Fruit fly (Drosophila melanogaster): ENCODE data around the gene CG10561.

CG10561 gene

DNA sequence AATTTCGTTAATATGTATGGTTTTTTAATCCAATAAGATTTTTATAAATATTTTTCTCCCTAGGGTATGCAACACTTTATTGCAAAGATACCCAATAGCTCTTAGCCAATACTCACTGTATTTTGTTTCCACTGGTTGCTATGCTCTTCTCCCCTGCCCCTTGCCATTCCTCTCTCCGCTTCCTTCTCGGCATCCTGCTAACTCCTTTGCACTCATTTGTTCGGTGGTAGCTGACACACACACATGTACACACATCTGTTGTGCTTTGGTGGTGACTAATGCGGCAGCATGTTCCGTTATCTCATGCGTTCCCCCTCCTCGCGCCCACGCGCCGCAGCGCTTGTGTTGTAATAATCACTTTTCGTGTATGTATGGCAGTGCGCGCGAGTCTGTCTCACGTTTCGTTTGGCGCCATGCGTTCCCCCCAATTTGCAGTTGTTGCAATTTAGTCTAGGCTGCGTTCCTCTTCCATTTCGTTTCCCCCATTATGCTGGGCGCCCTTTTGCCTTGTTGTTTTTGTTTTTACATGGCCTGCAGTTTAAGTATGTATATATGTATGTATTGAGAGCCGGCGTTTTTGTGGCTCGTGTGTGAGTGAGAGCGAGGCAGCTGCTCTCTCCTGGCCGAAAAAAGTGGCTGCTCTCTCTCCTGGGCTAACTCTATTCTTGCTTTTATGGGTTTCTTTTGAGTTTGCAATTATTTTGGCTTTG, 20.8 kb downstream of the CG10561 start, which contains the start of gene Polr1D:
Gene Polr1D (minus strand): TSS at position 420 of the 710 bp plus-strand sequence.
- TF ChIP-seq abd-A (tag; optimal IDR thresholded peaks at IDR 0.05) (peak; percentile 94), kay (GFP tag; optimal IDR thresholded peaks at IDR 0.05) (peak; percentile 85), CG8924 (tag; optimal IDR thresholded peaks at IDR 0.05) (peak; percentile 59), CG30403 (GFP tag; optimal IDR thresholded peaks at IDR 0.05) (no peak), MTF-1 (GFP tag; optimal IDR thresholded peaks at IDR 0.05; ENCODE audit: borderline replicate concordance) (no peak), Eip74EF (GFP tag; optimal IDR thresholded peaks at IDR 0.05) (no peak), CG30020 (tag; optimal IDR thresholded peaks at IDR 0.05) (peak; percentile 19), CG31365 (tag; optimal IDR thresholded peaks at IDR 0.05) (no peak), D19A (tag; optimal IDR thresholded peaks at IDR 0.05) (no peak), CG10431 (GFP tag; optimal IDR thresholded peaks at IDR 0.05) (peak; percentile 17), tna (GFP tag; IDR thresholded peaks at IDR 0.05; ENCODE audit: partially characterized antibody) (0 out of 2 replicates have a peak, but pooled peaks have one; percentile 16), sens (GFP tag) (peak; percentile 84), Max (GFP tag; optimal IDR thresholded peaks at IDR 0.05) (no peak), CG2875 (GFP tag; optimal IDR thresholded peaks at IDR 0.05) (no peak), CG15269 (tag; optimal IDR thresholded peaks at IDR 0.05) (peak; percentile 51), Dll (GFP tag; IDR thresholded peaks at IDR 0.05; ENCODE audit: partially characterized antibody) (peak; percentile 45; the same call in 1 of the 4 replicates), CG11456 (GFP tag; IDR thresholded peaks at IDR 0.05) (no peak), CG18599 (GFP tag; optimal IDR thresholded peaks at IDR 0.05) (peak; percentile 17), klu (GFP tag; IDR thresholded peaks at IDR 0.05) (peak; percentile 12; the same call in 1 of the 2 replicates), CG12391 (tag; optimal IDR thresholded peaks at IDR 0.05) (peak; percentile 50), CG11695 (GFP tag; IDR thresholded peaks at IDR 0.05) (no peak), zfh2 (GFP tag; optimal IDR thresholded peaks at IDR 0.05) (no peak), Ets97D (GFP tag; optimal IDR thresholded peaks at IDR 0.05) (no peak), Deaf1 (tag; optimal IDR thresholded peaks at IDR 0.05) (peak; percentile 48), br (optimal IDR thresholded peaks at IDR 0.05) (no peak), oc (tag; optimal IDR thresholded peaks at IDR 0.05) (peak; percentile 52), CG10147 (GFP tag; optimal IDR thresholded peaks at IDR 0.05) (no peak), Antp (GFP tag; optimal IDR thresholded peaks at IDR 0.05) (no peak), crol (GFP tag; IDR thresholded peaks at IDR 0.05) (peak; percentile 97), ci (GFP tag; IDR thresholded peaks at IDR 0.05) (no peak), HLH3B (GFP tag; IDR thresholded peaks at IDR 0.05) (peak; percentile 13; the same call in 1 of the 2 replicates), CG10462 (GFP tag; optimal IDR thresholded peaks at IDR 0.05) (no peak), ash1 (GFP tag; optimal IDR thresholded peaks at IDR 0.05) (peak; percentile 66), so (GFP tag; IDR thresholded peaks at IDR 0.05) (peak; percentile 60; the same call in 1 of the 3 replicates), knrl (GFP tag; IDR thresholded peaks at IDR 0.05; ENCODE audit: partially characterized antibody) (no peak), CG16813 (GFP tag; IDR thresholded peaks at IDR 0.05; ENCODE audit: partially characterized antibody) (no peak), CG11504 (tag; optimal IDR thresholded peaks at IDR 0.05) (peak; percentile 43), pita (GFP tag; optimal IDR thresholded peaks at IDR 0.05) (no peak), seq (GFP tag; IDR thresholded peaks at IDR 0.05) (peak; percentile 62), CG9797 (GFP tag; optimal IDR thresholded peaks at IDR 0.05) (no peak), slbo (GFP tag; IDR thresholded peaks at IDR 0.05) (peak; percentile 25), luna (GFP tag; optimal IDR thresholded peaks at IDR 0.05) (no peak), CG16815 (GFP tag; optimal IDR thresholded peaks at IDR 0.05) (no peak), Hr78 (GFP tag; optimal IDR thresholded peaks at IDR 0.05) (peak in 1 of 2 experiments; percentile 73), PHDP (tag; optimal IDR thresholded peaks at IDR 0.05) (peak; percentile 14), mam (GFP tag; optimal IDR thresholded peaks at IDR 0.05) (no peak), CG12299 (tag; optimal IDR thresholded peaks at IDR 0.05) (peak; percentile 54), CG15479 (GFP tag; optimal IDR thresholded peaks at IDR 0.05) (peak; percentile 78), D19B (GFP tag; optimal IDR thresholded peaks at IDR 0.05) (no peak)

All from whole organism, embryonic.